Worm (Caenorhabditis elegans): ENCODE measurements around the gene nlg-1.
A peak's percentile ranks its signal among the peaks of the same experiment; 100 is the strongest.

Gene nlg-1

ce11 chrX:13653573-13653972 lies 22.6 kb upstream of the nlg-1 start (continued):
- TF ChIP-seq attf-5 (GFP tag; optimal IDR thresholded peaks at IDR 0.05) = peak; percentile 39
- TF ChIP-seq B0261.1 (tag; optimal IDR thresholded peaks at IDR 0.05) = peak; percentile 80
- TF ChIP-seq F52B5.7 (tag; optimal IDR thresholded peaks at IDR 0.05) = peak; percentile 41
- TF ChIP-seq rpc-1 (optimal IDR thresholded peaks at IDR 0.05) = peak; percentile 94
- peak; percentile 96 for TF ChIP-seq rpc-1 (tag; optimal IDR thresholded peaks at IDR 0.05)
- TF ChIP-seq ccch-3 (GFP tag; optimal IDR thresholded peaks at IDR 0.05) = no peak
- no peak for TF ChIP-seq zfh-2 (GFP tag; conservative IDR thresholded peaks at IDR 0.05)
- peak; percentile 59 for TF ChIP-seq chd-7 (tag; optimal IDR thresholded peaks at IDR 0.05)
- TF ChIP-seq let-607 (tag; optimal IDR thresholded peaks at IDR 0.05) = peak in 1 of 2 experiments; percentile 4

ce11 chrX:13650799-13651198 lies 19.8 kb upstream of the nlg-1 start, which contains the start of gene C40C9.4:
TSS of gene C40C9.4 (plus strand) at chrX:13651099.
- TF ChIP-seq F22D6.2 (tag; optimal IDR thresholded peaks at IDR 0.05) (no peak), F57C9.4 (tag; optimal IDR thresholded peaks at IDR 0.05) (no peak), him-1 (tag; optimal IDR thresholded peaks at IDR 0.05) (no peak), nhr-90 (tag; optimal IDR thresholded peaks at IDR 0.05) (no peak), tlf-1 (GFP tag; optimal IDR thresholded peaks at IDR 0.05) (no peak), egl-44 (GFP tag; IDR thresholded peaks at IDR 0.05) (no peak), dpl-1 (GFP tag; optimal IDR thresholded peaks at IDR 0.05) (no peak), unc-62 (GFP tag; optimal IDR thresholded peaks at IDR 0.05) (no peak), F37B4.10 (GFP tag; IDR thresholded peaks at IDR 0.05) (no peak), mes-4 (tag; optimal IDR thresholded peaks at IDR 0.05) (no peak), somi-1 (GFP tag; optimal IDR thresholded peaks at IDR 0.05) (no peak), B0035.1 (tag; optimal IDR thresholded peaks at IDR 0.05) (no peak), ztf-18 (tag; optimal IDR thresholded peaks at IDR 0.05) (no peak)

ce11 chrX:13647305-13647704 lies 16.3 kb upstream of the nlg-1 start, which contains the start of gene C40C9.3:
TSS of gene C40C9.3 (plus strand) at chrX:13647605.
- TF ChIP-seq hmg-20 (GFP tag; IDR thresholded peaks at IDR 0.05) = no peak
- TF ChIP-seq F57A8.1 (GFP tag; optimal IDR thresholded peaks at IDR 0.05) = no peak
- no peak for TF ChIP-seq Y56A3A.18 (GFP tag; IDR thresholded peaks at IDR 0.05)
- TF ChIP-seq F37B4.10 (GFP tag; IDR thresholded peaks at IDR 0.05) = no peak
- no peak for TF ChIP-seq ekl-4 (GFP tag; IDR thresholded peaks at IDR 0.05)
- TF ChIP-seq ztf-3 (GFP tag; optimal IDR thresholded peaks at IDR 0.05) = no peak
- no peak for TF ChIP-seq rec-8 (tag; optimal IDR thresholded peaks at IDR 0.05)
- no peak for TF ChIP-seq B0261.1 (tag; optimal IDR thresholded peaks at IDR 0.05)
- no peak for TF ChIP-seq pbrm-1 (GFP tag; IDR thresholded peaks at IDR 0.05)
- no peak for TF ChIP-seq dox-1 (GFP tag; IDR thresholded peaks at IDR 0.05)
- no peak for TF ChIP-seq nfya-2 (GFP tag; IDR thresholded peaks at IDR 0.05)
- no peak for TF ChIP-seq rcor-1 (GFP tag; IDR thresholded peaks at IDR 0.05)
- TF ChIP-seq cebp-2 (GFP tag; IDR thresholded peaks at IDR 0.05) = no peak
- no peak for TF ChIP-seq snpc-4 (GFP tag; optimal IDR thresholded peaks at IDR 0.05)
- TF ChIP-seq snpc-4 (tag; optimal IDR thresholded peaks at IDR 0.05) = no peak
- no peak for TF ChIP-seq hsf-1 (GFP tag; IDR thresholded peaks at IDR 0.05)
- no peak for TF ChIP-seq sptf-2 (GFP tag; optimal IDR thresholded peaks at IDR 0.05)
- no peak for TF ChIP-seq mcd-1 (GFP tag; IDR thresholded peaks at IDR 0.05)
- no peak for TF ChIP-seq D2030.7 (GFP tag; IDR thresholded peaks at IDR 0.05)
- TF ChIP-seq die-1 (tag; optimal IDR thresholded peaks at IDR 0.05) = no peak
